Worm (Caenorhabditis elegans): ENCODE data around the gene ztf-29.
A peak's percentile ranks its signal among the peaks of the same experiment; 100 is the strongest.

The ztf-29 gene

ce11 chrIII:11534624-11535079, 26.3 kb upstream of the ztf-29 start, which contains the start of gene nrps-1:
TSS of gene nrps-1 (plus strand) at chrIII:11534674.
- TF ChIP-seq lin-11 (tag; optimal IDR thresholded peaks at IDR 0.05) = no peak
- no peak for TF ChIP-seq ZK546.5 (tag; optimal IDR thresholded peaks at IDR 0.05)
- no peak for TF ChIP-seq Y55F3AM.14 (GFP tag; optimal IDR thresholded peaks at IDR 0.05)
- TF ChIP-seq ceh-16 (tag; optimal IDR thresholded peaks at IDR 0.05) = no peak
- TF ChIP-seq nhr-10 (tag; optimal IDR thresholded peaks at IDR 0.05) = no peak
- TF ChIP-seq lin-39 (tag; optimal IDR thresholded peaks at IDR 0.05) = no peak
- TF ChIP-seq mbf-1 (tag; optimal IDR thresholded peaks at IDR 0.05) = no peak
- no peak for TF ChIP-seq F13H6.1 (tag; optimal IDR thresholded peaks at IDR 0.05)
- TF ChIP-seq blmp-1 (tag; optimal IDR thresholded peaks at IDR 0.05; ENCODE audit: insufficient read depth) = no peak
- TF ChIP-seq nhr-12 (tag; optimal IDR thresholded peaks at IDR 0.05) = no peak
- TF ChIP-seq peb-1 (tag; optimal IDR thresholded peaks at IDR 0.05) = no peak
- no peak for TF ChIP-seq nhr-237 (tag; optimal IDR thresholded peaks at IDR 0.05)
- TF ChIP-seq C34F6.9 (tag; optimal IDR thresholded peaks at IDR 0.05) = no peak
- no peak for TF ChIP-seq nhr-11 (tag; optimal IDR thresholded peaks at IDR 0.05)
- TF ChIP-seq R02D3.7 (tag; optimal IDR thresholded peaks at IDR 0.05) = no peak
- no peak for TF ChIP-seq ceh-82 (tag; optimal IDR thresholded peaks at IDR 0.05)
- no peak for TF ChIP-seq nhr-77 (tag; optimal IDR thresholded peaks at IDR 0.05)
- no peak for TF ChIP-seq nhr-129 (tag; optimal IDR thresholded peaks at IDR 0.05)

- no peak for TF ChIP-seq unc-39 (tag; optimal IDR thresholded peaks at IDR 0.05)
- TF ChIP-seq dmd-4 (tag; optimal IDR thresholded peaks at IDR 0.05) = no peak
- no peak for TF ChIP-seq lin-39 (tag; optimal IDR thresholded peaks at IDR 0.05)
- TF ChIP-seq aly-2 (tag; optimal IDR thresholded peaks at IDR 0.05) = no peak
- no peak for TF ChIP-seq R02D3.7 (tag; optimal IDR thresholded peaks at IDR 0.05)
- no peak for TF ChIP-seq snpc-4 (tag; optimal IDR thresholded peaks at IDR 0.05)
- TF ChIP-seq gmeb-1 (tag; optimal IDR thresholded peaks at IDR 0.05) = no peak
- TF ChIP-seq nhr-12 (tag; optimal IDR thresholded peaks at IDR 0.05) = no peak
- no peak for TF ChIP-seq C34F6.9 (tag; optimal IDR thresholded peaks at IDR 0.05)
- TF ChIP-seq nhr-11 (tag; optimal IDR thresholded peaks at IDR 0.05) = no peak
- no peak for TF ChIP-seq nhr-21 (tag; optimal IDR thresholded peaks at IDR 0.05)
- no peak for TF ChIP-seq peb-1 (tag; optimal IDR thresholded peaks at IDR 0.05)
- TF ChIP-seq ztf-11 (tag; optimal IDR thresholded peaks at IDR 0.05) = no peak
- TF ChIP-seq lin-13 (GFP tag; optimal IDR thresholded peaks at IDR 0.05) = no peak
- TF ChIP-seq lin-11 (tag; optimal IDR thresholded peaks at IDR 0.05) = no peak
- TF ChIP-seq nhr-10 (tag; optimal IDR thresholded peaks at IDR 0.05) = no peak
- no peak for TF ChIP-seq ama-1 (optimal IDR thresholded peaks at IDR 0.05)
- TF ChIP-seq mab-5 (tag; optimal IDR thresholded peaks at IDR 0.05) = no peak
- no peak for TF ChIP-seq blmp-1 (tag; optimal IDR thresholded peaks at IDR 0.05; ENCODE audit: insufficient read depth)
Measured at ce11 chrIII:11535453-11535852, 25.5 kb upstream of the ztf-29 start.

- TF ChIP-seq egl-27 (tag; optimal IDR thresholded peaks at IDR 0.05) (no peak), dmd-4 (tag; optimal IDR thresholded peaks at IDR 0.05) (no peak), unc-55 (GFP tag; optimal IDR thresholded peaks at IDR 0.05) (no peak), nhr-12 (tag; optimal IDR thresholded peaks at IDR 0.05) (no peak), nhr-237 (tag; optimal IDR thresholded peaks at IDR 0.05) (no peak), R02D3.7 (tag; optimal IDR thresholded peaks at IDR 0.05) (no peak), nhr-11 (tag; optimal IDR thresholded peaks at IDR 0.05) (no peak), nhr-23 (tag; optimal IDR thresholded peaks at IDR 0.05) (no peak), ztf-1 (GFP tag; conservative IDR thresholded peaks at IDR 0.05) (no peak)
Measured at ce11 chrIII:11544947-11545346, 16.0 kb upstream of the ztf-29 start.

- TF ChIP-seq sma-9 (GFP tag; optimal IDR thresholded peaks at IDR 0.05) (no peak), sma-9 (tag; optimal IDR thresholded peaks at IDR 0.05) (no peak), fos-1 (tag; optimal IDR thresholded peaks at IDR 0.05) (peak; percentile 3)
Measured at ce11 chrIII:11548070-11548469, 12.9 kb upstream of the ztf-29 start, which contains the start of gene Y66D12A.13. TSS of gene Y66D12A.13 (plus strand) at chrIII:11548370.

ce11 chrIII:11554701-11555111, 6.2 kb upstream of the ztf-29 start:
- peak; percentile 24 for TF ChIP-seq nhr-129 (tag; optimal IDR thresholded peaks at IDR 0.05)
- peak; percentile 41 for TF ChIP-seq sma-3 (GFP tag; optimal IDR thresholded peaks at IDR 0.05)
- no peak for TF ChIP-seq snpc-4 (tag; optimal IDR thresholded peaks at IDR 0.05)
- peak; percentile 44 for TF ChIP-seq nhr-25 (tag; optimal IDR thresholded peaks at IDR 0.05)
- TF ChIP-seq nhr-21 (tag; optimal IDR thresholded peaks at IDR 0.05) = peak; percentile 22

Data from whole organism, L2 larva.